Fruit fly (Drosophila melanogaster) whole organism, embryonic: ENCODE measurements around the gene nod.
A peak's percentile ranks its signal among the peaks of the same experiment; 100 is the strongest.

Experiments used
- Bteb2 ChIP-seq: fragments of 200-800 bp; sonication (Bioruptor generic); optimal IDR thresholded peaks from 2 replicates; lab custom pipeline; 2016; ENCODE audit warnings: missing biosample characterization, missing genetic modification characterization
- CG10274 ChIP-seq: fragments of 200-800 bp; sonication (Bioruptor generic); optimal IDR thresholded peaks from 3 replicates; lab custom pipeline; 2017; ENCODE audit warnings: missing biosample characterization, mild to moderate bottlenecking, missing genetic modification characterization
- CG10565 ChIP-seq: fragments of 200-800 bp; sonication (Bioruptor generic); optimal IDR thresholded peaks from 3 replicates; lab custom pipeline; 2016; ENCODE audit warnings: missing biosample characterization, mild to moderate bottlenecking, missing genetic modification characterization
- CG11560 ChIP-seq: fragments of 200-800 bp; sonication (Bioruptor generic); IDR thresholded peaks from 3 replicates; pipeline ENCODE4 v1.3.6; 2022; ENCODE audit warnings: missing biosample characterization, missing genetic modification characterization
- CG12155 ChIP-seq: fragments of 200-800 bp; sonication (Bioruptor generic); optimal IDR thresholded peaks from 3 replicates; lab custom pipeline; 2016; ENCODE audit warnings: missing biosample characterization, missing genetic modification characterization
- CG13287 ChIP-seq: fragments of 200-800 bp; sonication (Bioruptor generic); IDR thresholded peaks from 2 replicates; pipeline ENCODE4 v1.3.6; 2022; ENCODE audit warnings: missing biosample characterization, missing genetic modification characterization; ENCODE audit not compliant: partially characterized antibody
- CG14050 ChIP-seq: fragments of 200-800 bp; sonication (Bioruptor generic); IDR thresholded peaks from 3 replicates; pipeline ENCODE4 v1.3.6; 2022; ENCODE audit warnings: missing biosample characterization, missing genetic modification characterization
- CG14667 ChIP-seq: fragments of 200-800 bp; sonication (Bioruptor generic); IDR thresholded peaks from 2 replicates; pipeline ENCODE4 v1.3.6; 2022; ENCODE audit warnings: missing biosample characterization, missing genetic modification characterization
- CG14860 ChIP-seq: fragments of 200-800 bp; sonication (Bioruptor generic); IDR thresholded peaks from 3 replicates; pipeline ENCODE4 v1.3.6; 2022; ENCODE audit warnings: missing biosample characterization, missing genetic modification characterization; ENCODE audit not compliant: partially characterized antibody
- CG14965 ChIP-seq: fragments of 200-800 bp; sonication (Bioruptor generic); optimal IDR thresholded peaks from 2 replicates; lab custom pipeline; 2016; ENCODE audit warnings: missing biosample characterization, missing genetic modification characterization, borderline replicate concordance
- CG1602 ChIP-seq: fragments of 200-800 bp; sonication (Bioruptor generic); optimal IDR thresholded peaks from 3 replicates; lab custom pipeline; 2016; ENCODE audit warnings: missing biosample characterization, missing genetic modification characterization
- CG17328 ChIP-seq: fragments of 200-800 bp; sonication (Bioruptor generic); IDR thresholded peaks from 2 replicates; pipeline ENCODE4 v1.3.6; 2022; ENCODE audit warnings: missing biosample characterization, missing genetic modification characterization
- CG17359 ChIP-seq: fragments of 200-800 bp; sonication (Bioruptor generic); optimal IDR thresholded peaks from 3 replicates; lab custom pipeline; 2018; ENCODE audit warnings: missing biosample characterization, mild to moderate bottlenecking, missing genetic modification characterization, moderate library complexity
- CG18011 ChIP-seq: fragments of 200-800 bp; sonication (Bioruptor generic); optimal IDR thresholded peaks from 2 replicates; lab custom pipeline; 2017; ENCODE audit warnings: missing biosample characterization, missing genetic modification characterization, mild to moderate bottlenecking, moderate library complexity, missing genotype
- CG31388 ChIP-seq: fragments of 200-800 bp; sonication (Bioruptor generic); optimal IDR thresholded peaks from 2 replicates; lab custom pipeline; 2016; ENCODE audit warnings: missing biosample characterization, missing genetic modification characterization
- CG31441 ChIP-seq: fragments of 200-800 bp; sonication (Bioruptor generic); IDR thresholded peaks from 2 replicates; pipeline ENCODE4 v1.3.6; 2022; ENCODE audit warnings: missing biosample characterization, missing genetic modification characterization
- CG3407 ChIP-seq: fragments of 200-800 bp; sonication (Bioruptor generic); optimal IDR thresholded peaks from 2 replicates; lab custom pipeline; 2018; ENCODE audit warnings: missing biosample characterization, mild to moderate bottlenecking, missing genetic modification characterization
- CG34422 ChIP-seq: fragments of 200-800 bp; sonication (Bioruptor generic); IDR thresholded peaks from 3 replicates; pipeline ENCODE4 v1.3.6; 2022; ENCODE audit warnings: missing biosample characterization, missing genetic modification characterization
- CG3726 ChIP-seq: fragments of 200-800 bp; sonication (Bioruptor generic); IDR thresholded peaks from 3 replicates; pipeline ENCODE4, ENCODE4 v1.3.6; 2022; ENCODE audit warnings: missing biosample characterization, missing genetic modification characterization
- CG42726 ChIP-seq: fragments of 200-800 bp; sonication (Bioruptor generic); IDR thresholded peaks from 2 replicates; pipeline ENCODE4 v1.3.6; 2022; ENCODE audit warnings: missing biosample characterization, missing genetic modification characterization; ENCODE audit not compliant: partially characterized antibody
- CG4617 ChIP-seq: fragments of 200-800 bp; sonication (Bioruptor generic); optimal IDR thresholded peaks from 3 replicates; lab custom pipeline; 2016; ENCODE audit warnings: missing biosample characterization, missing genetic modification characterization, borderline replicate concordance
- CG4820 ChIP-seq: fragments of 200-800 bp; sonication (Bioruptor generic); optimal IDR thresholded peaks from 3 replicates; lab custom pipeline; 2016; ENCODE audit warnings: missing biosample characterization, missing genetic modification characterization
- CG6654 ChIP-seq: fragments of 200-800 bp; sonication (Bioruptor generic); optimal IDR thresholded peaks from 2 replicates; lab custom pipeline; 2017; ENCODE audit warnings: missing biosample characterization, mild to moderate bottlenecking, missing genetic modification characterization
- CG7987 ChIP-seq: fragments of 200-800 bp; sonication (Bioruptor generic); optimal IDR thresholded peaks from 2 replicates; lab custom pipeline; 2018; ENCODE audit warnings: missing biosample characterization, mild to moderate bottlenecking, missing genetic modification characterization, moderate library complexity
- CG9215 ChIP-seq: fragments of 200-800 bp; sonication (Bioruptor generic); IDR thresholded peaks from 2 replicates; pipeline ENCODE4 v1.3.6; 2022; ENCODE audit warnings: missing biosample characterization, missing genetic modification characterization
- CG9437 ChIP-seq: fragments of 200-800 bp; sonication (Bioruptor generic); optimal IDR thresholded peaks from 2 replicates; lab custom pipeline; 2018; ENCODE audit warnings: missing biosample characterization, mild to moderate bottlenecking, missing genetic modification characterization
- CTCF ChIP-seq: fragments of 200-800 bp; sonication (Bioruptor generic); optimal IDR thresholded peaks from 2 replicates; lab custom pipeline; 2017; ENCODE audit warnings: missing biosample characterization, mild to moderate bottlenecking, missing genetic modification characterization, moderate library complexity
- CoRest ChIP-seq: fragments of 200-800 bp; sonication (Bioruptor generic); optimal IDR thresholded peaks from 3 replicates; lab custom pipeline; 2018; ENCODE audit warnings: missing biosample characterization, mild to moderate bottlenecking, missing genetic modification characterization, moderate library complexity
- Dref ChIP-seq: fragments of 200-800 bp; sonication (Bioruptor generic); IDR thresholded peaks from 2 replicates; pipeline ENCODE4 v1.3.6; 2022; ENCODE audit warnings: missing biosample characterization, missing genetic modification characterization
- Drgx ChIP-seq: fragments of 200-800 bp; sonication (Bioruptor generic); IDR thresholded peaks from 2 replicates; pipeline ENCODE4 v1.3.6; 2022; ENCODE audit warnings: missing biosample characterization, missing genetic modification characterization
- Gug ChIP-seq: fragments of 200-800 bp; sonication (Bioruptor generic); IDR thresholded peaks from 4 replicates; pipeline ENCODE4 v1.3.6; 2022; ENCODE audit warnings: missing biosample characterization, missing genetic modification characterization
- Jarid2 ChIP-seq: fragments of 200-800 bp; sonication (Bioruptor generic); optimal IDR thresholded peaks from 3 replicates; lab custom pipeline; 2017; ENCODE audit warnings: mild to moderate bottlenecking, missing biosample characterization, missing genetic modification reagents, missing genetic modification characterization
- Lhr ChIP-seq: fragments of 200-800 bp; sonication (Bioruptor generic); optimal IDR thresholded peaks from 3 replicates; lab custom pipeline; 2017; ENCODE audit warnings: mild to moderate bottlenecking, missing biosample characterization, missing genetic modification reagents, missing genetic modification characterization
- Lpt ChIP-seq: fragments of >200 bp; optimal IDR thresholded peaks from 2 replicates; lab custom pipeline; 2018; ENCODE audit warnings: missing biosample characterization, missing genetic modification characterization
- MTF-1 ChIP-seq: fragments of 200-800 bp; sonication (Bioruptor generic); optimal IDR thresholded peaks from 2 replicates; lab custom pipeline; 2018; ENCODE audit warnings: missing biosample characterization, mild to moderate bottlenecking, missing genetic modification characterization, borderline replicate concordance
- NC2β ChIP-seq: fragments of 200-800 bp; sonication (Bioruptor generic); optimal IDR thresholded peaks from 2 replicates; lab custom pipeline; 2016; ENCODE audit warnings: missing biosample characterization, missing genetic modification characterization
- NfI ChIP-seq: fragments of 200-800 bp; sonication (Bioruptor generic); optimal IDR thresholded peaks from 3 replicates; lab custom pipeline; 2018; ENCODE audit warnings: missing biosample characterization, mild to moderate bottlenecking, missing genetic modification characterization, moderate library complexity
- PHDP ChIP-seq: fragments of 200-800 bp; sonication (Bioruptor generic); optimal IDR thresholded peaks from 3 replicates; lab custom pipeline; 2018; ENCODE audit warnings: missing biosample characterization, mild to moderate bottlenecking, missing genetic modification characterization, moderate library complexity
- Ravus ChIP-seq: fragments of 200-800 bp; sonication (Bioruptor generic); IDR thresholded peaks from 2 replicates; pipeline ENCODE4 v1.3.6; 2022; ENCODE audit warnings: missing biosample characterization, missing genetic modification characterization
- Tbp ChIP-seq: fragments of >200 bp; optimal IDR thresholded peaks from 2 replicates; lab custom pipeline; 2018; ENCODE audit warnings: missing biosample characterization, missing genetic modification characterization
- Trl ChIP-seq, 3 experiments: fragments of >200 bp in 2 of 3; fragments of 200-800 bp in 1 of 3; sonication (Bioruptor generic) in 1 of 3; optimal IDR thresholded peaks; 2 replicates in 1 of 3; 3 replicates in 2 of 3; lab custom pipeline; 2016 to 2017; ENCODE audit warnings: missing biosample characterization in 1 of 3, missing genetic modification characterization in 1 of 3
- ac ChIP-seq: fragments of 200-800 bp; sonication (Bioruptor generic); optimal IDR thresholded peaks from 3 replicates; lab custom pipeline; 2017; ENCODE audit warnings: missing biosample characterization, mild to moderate bottlenecking, missing genetic modification characterization
- ara ChIP-seq: fragments of 200-800 bp; sonication (Bioruptor generic); IDR thresholded peaks from 2 replicates; pipeline ENCODE4 v1.3.6; 2022; ENCODE audit warnings: missing biosample characterization, missing genetic modification characterization
- da ChIP-seq: fragments of 200-800 bp; sonication (Bioruptor generic); optimal IDR thresholded peaks from 2 replicates; lab custom pipeline; 2016; ENCODE audit warnings: missing biosample characterization, missing genetic modification characterization
- dysf ChIP-seq: fragments of 200-800 bp; sonication (Bioruptor generic); IDR thresholded peaks from 3 replicates; pipeline ENCODE4 v1.3.6; 2022; ENCODE audit warnings: missing biosample characterization, missing genetic modification characterization
- lbe ChIP-seq: fragments of 200-800 bp; sonication (Bioruptor generic); optimal IDR thresholded peaks from 2 replicates; lab custom pipeline; 2016; ENCODE audit warnings: missing biosample characterization, mild to moderate bottlenecking, missing genetic modification characterization
- sob ChIP-seq: fragments of 200-800 bp; sonication (Bioruptor generic); IDR thresholded peaks from 2 replicates; pipeline ENCODE4 v1.3.6; 2022; ENCODE audit warnings: missing biosample characterization, missing genetic modification characterization
- tll ChIP-seq, 2 experiments: fragments of 200-800 bp in 1 of 2; fragments of >200 bp in 1 of 2; sonication (Bioruptor generic) in 1 of 2; optimal IDR thresholded peaks; 2 replicates each; lab custom pipeline; 2017 to 2019; ENCODE audit warnings: missing biosample characterization in 2 of 2, missing genetic modification characterization in 2 of 2, mild to moderate bottlenecking in 1 of 2, moderate library complexity in 1 of 2
- tna ChIP-seq: fragments of 200-800 bp; sonication (Bioruptor generic); IDR thresholded peaks from 2 replicates; pipeline ENCODE4 v1.3.6; 2022; ENCODE audit warnings: missing biosample characterization, missing genetic modification characterization; ENCODE audit not compliant: partially characterized antibody

The nod gene

dm6 chrX:11622649-11623425 is 42.3 kb downstream of the nod start (continued):
- TF ChIP-seq NC2β (GFP tag; lab: Kevin White, UChicago): peak; percentile 53
- TF ChIP-seq CG14860: no peak
- TF ChIP-seq CoRest: peak; percentile 73
- TF ChIP-seq Gug: peak; percentile 54; the same call in 2 of the 4 replicates
- TF ChIP-seq CG10565 (GFP tag; lab: Kevin White, UChicago): no peak
- TF ChIP-seq CG34422: peak; percentile 88
- TF ChIP-seq tll (GFP tag; optimal IDR thresholded peaks at IDR 0.05; lab: Kevin White, UChicago): no peak
- peak; percentile 72 for TF ChIP-seq CG17359
- no peak for TF ChIP-seq CG13287 (GFP tag; lab: Robert Waterston, UW)
- TF ChIP-seq Ravus (GFP tag; lab: Robert Waterston, UW): no peak; the same call in 1 of the 2 replicates
- peak; percentile 93 for TF ChIP-seq Drgx (GFP tag; lab: Robert Waterston, UW)
- peak; percentile 12 for TF ChIP-seq CG10274 (GFP tag; lab: Kevin White, UChicago)
- TF ChIP-seq PHDP (tag; lab: Kevin White, UChicago): peak; percentile 75
- no peak for TF ChIP-seq CG3726 (GFP tag; lab: Robert Waterston, UW)
- TF ChIP-seq ara (GFP tag; lab: Robert Waterston, UW): peak; percentile 35; the same call in 1 of the 2 replicates
- TF ChIP-seq Lhr (GFP tag; lab: Kevin White, UChicago): no peak
- peak; percentile 73 for TF ChIP-seq CG17328 (GFP tag; lab: Robert Waterston, UW)
- TF ChIP-seq CG14965 (GFP tag; lab: Kevin White, UChicago): no peak
- peak; percentile 73 for TF ChIP-seq CG31441 (GFP tag; lab: Robert Waterston, UW)
- TF ChIP-seq CG31388: no peak
- TF ChIP-seq Trl (optimal IDR thresholded peaks at IDR 0.05; lab: Kevin White, UChicago): peak; percentile 78 to 93
- peak; percentile 23 for TF ChIP-seq Trl (GFP tag; optimal IDR thresholded peaks at IDR 0.05; lab: Kevin White, UChicago)
- TF ChIP-seq CG14050 (GFP tag; lab: Robert Waterston, UW): peak; percentile 76
- peak; percentile 60 for TF ChIP-seq CG14667
- TF ChIP-seq da (GFP tag; lab: Kevin White, UChicago): no peak
- peak; percentile 57; the same call in 1 of the 2 replicates for TF ChIP-seq CG9215
- no peak for TF ChIP-seq Tbp (GFP tag; lab: Kevin White, UChicago)
- TF ChIP-seq NfI (GFP tag; lab: Kevin White, UChicago): peak; percentile 75
- peak; percentile 95 for TF ChIP-seq lbe
- peak; percentile 59 for TF ChIP-seq CG7987 (GFP tag; lab: Kevin White, UChicago)
- TF ChIP-seq CG18011 (GFP tag; lab: Kevin White, UChicago): no peak
- TF ChIP-seq Bteb2 (GFP tag; lab: Kevin White, UChicago): peak; percentile 77
- peak; percentile 80 for TF ChIP-seq sob (GFP tag; lab: Robert Waterston, UW)
- no peak for TF ChIP-seq ac (GFP tag; lab: Kevin White, UChicago)
- peak; percentile 16 for TF ChIP-seq CTCF (GFP tag; lab: Kevin White, UChicago)
- TF ChIP-seq dysf (GFP tag; lab: Robert Waterston, UW): peak; percentile 85
- peak; percentile 65 for TF ChIP-seq CG12155 (GFP tag; lab: Kevin White, UChicago)
- TF ChIP-seq CG4820 (GFP tag; lab: Kevin White, UChicago): peak; percentile 55
- TF ChIP-seq Dref: no peak
- TF ChIP-seq CG4617 (GFP tag; lab: Kevin White, UChicago): no peak
- no peak for TF ChIP-seq CG3407 (GFP tag; lab: Kevin White, UChicago)
- TF ChIP-seq CG6654 (GFP tag; lab: Kevin White, UChicago): no peak
- TF ChIP-seq CG42726 (GFP tag; lab: Robert Waterston, UW): no peak
- no peak for TF ChIP-seq Jarid2
- no peak for TF ChIP-seq tna (GFP tag; lab: Robert Waterston, UW)
- TF ChIP-seq CG9437 (GFP tag; lab: Kevin White, UChicago): peak; percentile 54
- no peak for TF ChIP-seq Lpt
- TF ChIP-seq CG1602 (GFP tag; lab: Kevin White, UChicago): peak; percentile 46
- peak; percentile 56 for TF ChIP-seq MTF-1 (GFP tag; lab: Kevin White, UChicago)
- no peak for TF ChIP-seq CG11560 (tag; lab: Robert Waterston, UW)
